Fruit fly (Drosophila melanogaster) whole organism, embryonic: ENCODE measurements around the gene Hnf4.

Source experiments
- Antp ChIP-seq: fragments of 200-800 bp; sonication (Bioruptor generic); optimal IDR thresholded peaks from 3 replicates; lab custom pipeline; 2016; ENCODE audit warnings: missing biosample characterization, missing genetic modification characterization
- CG1024 ChIP-seq: fragments of 200-800 bp; sonication (Bioruptor generic); IDR thresholded peaks from 2 replicates; pipeline ENCODE4 v1.3.6; 2022; ENCODE audit warnings: missing biosample characterization, missing genetic modification characterization
- CG10267 ChIP-seq: fragments of 200-800 bp; sonication (Bioruptor generic); optimal IDR thresholded peaks from 2 replicates; lab custom pipeline; 2018; ENCODE audit warnings: missing biosample characterization, mild to moderate bottlenecking, missing genetic modification characterization, moderate library complexity
- CG12155 ChIP-seq: fragments of 200-800 bp; sonication (Bioruptor generic); optimal IDR thresholded peaks from 3 replicates; lab custom pipeline; 2016; ENCODE audit warnings: missing biosample characterization, missing genetic modification characterization
- CG15601 ChIP-seq: fragments of 200-800 bp; sonication (Bioruptor generic); optimal IDR thresholded peaks from 3 replicates; lab custom pipeline; 2019; ENCODE audit warnings: missing biosample characterization, mild to moderate bottlenecking, missing genetic modification characterization, moderate library complexity
- CG17186 ChIP-seq: fragments of 200-800 bp; sonication (Bioruptor generic); optimal IDR thresholded peaks from 3 replicates; lab custom pipeline; 2017; ENCODE audit warnings: missing biosample characterization, missing genetic modification reagents, missing genetic modification characterization
- CG17361 ChIP-seq: fragments of 200-800 bp; sonication (Bioruptor generic); IDR thresholded peaks from 3 replicates; pipeline ENCODE4 v1.3.6; 2022; ENCODE audit warnings: missing biosample characterization, missing genetic modification characterization
- CG2116 ChIP-seq: fragments of 200-800 bp; sonication (Bioruptor generic); optimal IDR thresholded peaks from 3 replicates; lab custom pipeline; 2018; ENCODE audit warnings: missing biosample characterization, mild to moderate bottlenecking, missing genetic modification characterization
- CG2129 ChIP-seq: fragments of 200-800 bp; sonication (Bioruptor generic); IDR thresholded peaks from 2 replicates; pipeline ENCODE4 v1.3.6; 2022; ENCODE audit warnings: missing biosample characterization, missing genetic modification characterization; ENCODE audit not compliant: partially characterized antibody
- CG34224 ChIP-seq: fragments of 200-800 bp; sonication (Bioruptor generic); IDR thresholded peaks from 3 replicates; pipeline ENCODE4 v1.3.6; 2022; ENCODE audit warnings: missing biosample characterization, missing genetic modification characterization; ENCODE audit not compliant: partially characterized antibody
- CG42726 ChIP-seq: fragments of 200-800 bp; sonication (Bioruptor generic); IDR thresholded peaks from 2 replicates; pipeline ENCODE4 v1.3.6; 2022; ENCODE audit warnings: missing biosample characterization, missing genetic modification characterization; ENCODE audit not compliant: partially characterized antibody
- CG5245 ChIP-seq: fragments of 200-800 bp; sonication (Bioruptor generic); optimal IDR thresholded peaks from 3 replicates; lab custom pipeline; 2016; ENCODE audit warnings: missing biosample characterization, missing genetic modification characterization
- CG6689 ChIP-seq: fragments of 200-800 bp; sonication (Bioruptor generic); IDR thresholded peaks from 2 replicates; pipeline ENCODE4 v1.3.6; 2022; ENCODE audit warnings: missing biosample characterization, missing genetic modification characterization
- CG7556 ChIP-seq: fragments of 200-800 bp; sonication (Bioruptor generic); optimal IDR thresholded peaks from 2 replicates; lab custom pipeline; 2017; ENCODE audit warnings: missing biosample characterization, mild to moderate bottlenecking, missing genetic modification characterization
- CG8478 ChIP-seq: fragments of >200 bp; optimal IDR thresholded peaks from 2 replicates; lab custom pipeline; 2018
- CG8944 ChIP-seq: fragments of 200-800 bp; sonication (Bioruptor generic); optimal IDR thresholded peaks from 3 replicates; lab custom pipeline; 2016; ENCODE audit warnings: missing biosample characterization, missing genetic modification characterization
- CG9932 ChIP-seq: fragments of 200-800 bp; sonication (Bioruptor generic); IDR thresholded peaks from 2 replicates; pipeline ENCODE4 v1.3.6; 2022; ENCODE audit warnings: missing biosample characterization, missing genetic modification characterization
- Dek ChIP-seq: fragments of 200-800 bp; sonication (Bioruptor generic); optimal IDR thresholded peaks from 3 replicates; lab custom pipeline; 2019; ENCODE audit warnings: missing biosample characterization, mild to moderate bottlenecking, missing genetic modification characterization, moderate library complexity
- Dp ChIP-seq: fragments of 200-800 bp; sonication (Bioruptor generic); optimal IDR thresholded peaks from 2 replicates; lab custom pipeline; 2018; ENCODE audit warnings: missing biosample characterization, mild to moderate bottlenecking, missing genetic modification characterization, moderate library complexity
- Dref ChIP-seq: fragments of 200-800 bp; sonication (Bioruptor generic); IDR thresholded peaks from 2 replicates; pipeline ENCODE4 v1.3.6; 2022; ENCODE audit warnings: missing biosample characterization, missing genetic modification characterization
- E2f2 ChIP-seq: fragments of 200-800 bp; sonication (Bioruptor generic); IDR thresholded peaks from 2 replicates; pipeline ENCODE4 v1.3.6; 2022; ENCODE audit warnings: missing biosample characterization, missing genetic modification characterization
- HLH4C ChIP-seq: fragments of 200-800 bp; sonication (Bioruptor generic); IDR thresholded peaks from 3 replicates; pipeline ENCODE4 v1.3.6; 2022; ENCODE audit warnings: missing biosample characterization, missing genetic modification characterization; ENCODE audit not compliant: partially characterized antibody
- Hey ChIP-seq: fragments of 200-800 bp; sonication (Bioruptor generic); optimal IDR thresholded peaks from 3 replicates; lab custom pipeline; 2018; ENCODE audit warnings: missing biosample characterization, mild to moderate bottlenecking, missing genetic modification characterization
- HmgZ ChIP-seq: fragments of 200-800 bp; sonication (Bioruptor generic); optimal IDR thresholded peaks from 2 replicates; lab custom pipeline; 2018; ENCODE audit warnings: missing biosample characterization, mild to moderate bottlenecking, missing genetic modification characterization
- Lhr ChIP-seq: fragments of 200-800 bp; sonication (Bioruptor generic); optimal IDR thresholded peaks from 3 replicates; lab custom pipeline; 2017; ENCODE audit warnings: mild to moderate bottlenecking, missing biosample characterization, missing genetic modification reagents, missing genetic modification characterization
- Lim3 ChIP-seq: fragments of 200-800 bp; sonication (Bioruptor generic); IDR thresholded peaks from 2 replicates; pipeline ENCODE4 v1.3.6; 2022; ENCODE audit warnings: missing biosample characterization, missing genetic modification characterization
- Nf-YC ChIP-seq: fragments of 200-800 bp; optimal IDR thresholded peaks from 3 replicates; lab custom pipeline; 2019; ENCODE audit warnings: missing biosample characterization, mild to moderate bottlenecking, missing genetic modification characterization, moderate library complexity
- Pdp1 ChIP-seq, 2 experiments: fragments of 200-800 bp; sonication (Bioruptor generic); optimal IDR thresholded peaks; 3 replicates each; lab custom pipeline; 2016; ENCODE audit warnings: missing biosample characterization in 2 of 2, missing genetic modification characterization in 2 of 2, mild to moderate bottlenecking in 1 of 2, moderate library complexity in 1 of 2
- Sry-β ChIP-seq: fragments of 200-800 bp; sonication (Bioruptor generic); optimal IDR thresholded peaks from 2 replicates; lab custom pipeline; 2018; ENCODE audit warnings: missing biosample characterization, mild to moderate bottlenecking, missing genetic modification characterization, moderate library complexity
- YL-1 ChIP-seq: fragments of 200-800 bp; sonication (Bioruptor generic); optimal IDR thresholded peaks from 3 replicates; lab custom pipeline; 2017; ENCODE audit warnings: missing biosample characterization, mild to moderate bottlenecking, missing genetic modification characterization
- abd-A ChIP-seq: fragments of 200-800 bp; sonication (Bioruptor generic); optimal IDR thresholded peaks from 3 replicates; lab custom pipeline; 2019; ENCODE audit warnings: missing biosample characterization, mild to moderate bottlenecking, missing genetic modification characterization, moderate library complexity
- ato ChIP-seq: fragments of 200-800 bp; sonication (Bioruptor generic); IDR thresholded peaks from 2 replicates; pipeline ENCODE4 v1.3.6; 2022; ENCODE audit warnings: missing biosample characterization, missing genetic modification characterization; ENCODE audit not compliant: partially characterized antibody
- bsh ChIP-seq, 2 experiments: fragments of 200-800 bp; sonication (Bioruptor generic); optimal IDR thresholded peaks; 2 replicates each; lab custom pipeline; 2017 to 2018; ENCODE audit warnings: mild to moderate bottlenecking in 2 of 2, missing biosample characterization in 2 of 2, missing genetic modification characterization in 2 of 2, moderate library complexity in 1 of 2
- caup ChIP-seq: fragments of 200-800 bp; sonication (Bioruptor generic); optimal IDR thresholded peaks from 3 replicates; lab custom pipeline; 2017; ENCODE audit warnings: missing biosample characterization, mild to moderate bottlenecking, missing genetic modification characterization, moderate library complexity; ENCODE audit not compliant: severe bottlenecking
- dimm ChIP-seq: fragments of 200-800 bp; sonication (Bioruptor generic); IDR thresholded peaks from 2 replicates; pipeline ENCODE4 v1.3.6; 2022; ENCODE audit warnings: missing biosample characterization, missing genetic modification characterization
- eve ChIP-seq, 2 experiments: fragments of >200 bp; optimal IDR thresholded peaks; 2 replicates each; lab custom pipeline; 2017; ENCODE audit warnings: missing biosample characterization in 2 of 2, missing genetic modification characterization in 2 of 2
- fd3F ChIP-seq: fragments of 200-800 bp; sonication (Bioruptor generic); optimal IDR thresholded peaks from 2 replicates; lab custom pipeline; 2018; ENCODE audit warnings: missing biosample characterization, mild to moderate bottlenecking, missing genetic modification characterization, moderate library complexity
- grau ChIP-seq: fragments of 200-800 bp; optimal IDR thresholded peaks from 3 replicates; lab custom pipeline; 2019; ENCODE audit warnings: missing biosample characterization, mild to moderate bottlenecking, missing genetic modification characterization, moderate library complexity
- insv ChIP-seq, 2 experiments: fragments of 200-800 bp; sonication (Bioruptor generic); optimal IDR thresholded peaks; 3 replicates each; lab custom pipeline; 2016 to 2018; ENCODE audit warnings: missing biosample characterization in 2 of 2, missing genetic modification characterization in 2 of 2
- kni ChIP-seq: fragments of 200-800 bp; sonication (Bioruptor generic); optimal IDR thresholded peaks from 3 replicates; lab custom pipeline; 2017; ENCODE audit warnings: mild to moderate bottlenecking, missing biosample characterization, missing genetic modification reagents, missing genetic modification characterization
- pzg ChIP-seq: fragments of 200-800 bp; sonication (Bioruptor generic); optimal IDR thresholded peaks from 3 replicates; lab custom pipeline; 2018; ENCODE audit warnings: missing biosample characterization, mild to moderate bottlenecking, missing genetic modification characterization, moderate library complexity
- slbo ChIP-seq: fragments of 200-800 bp; sonication (Bioruptor generic); IDR thresholded peaks from 2 replicates; pipeline ENCODE4 v1.3.6; 2022; ENCODE audit warnings: missing biosample characterization, missing genetic modification characterization
- trem ChIP-seq: fragments of 200-800 bp; optimal IDR thresholded peaks from 3 replicates; lab custom pipeline; 2019; ENCODE audit warnings: missing biosample characterization, mild to moderate bottlenecking, missing genetic modification characterization, moderate library complexity
- usp ChIP-seq: fragments of >200 bp; optimal IDR thresholded peaks from 2 replicates; lab custom pipeline; 2017; ENCODE audit warnings: missing biosample characterization, missing genetic modification characterization
- wek ChIP-seq: fragments of 200-800 bp; sonication (Bioruptor generic); optimal IDR thresholded peaks from 3 replicates; lab custom pipeline; 2018; ENCODE audit warnings: missing biosample characterization, mild to moderate bottlenecking, missing genetic modification characterization, moderate library complexity
- yki ChIP-seq: fragments of >200 bp; optimal IDR thresholded peaks from 3 replicates; lab custom pipeline; 2018
- zf30C ChIP-seq: fragments of 200-800 bp; sonication (Bioruptor generic); optimal IDR thresholded peaks from 3 replicates; lab custom pipeline; 2018; ENCODE audit warnings: missing biosample characterization, mild to moderate bottlenecking, missing genetic modification characterization
- zfh1 ChIP-seq: fragments of 200-800 bp; sonication (Bioruptor generic); IDR thresholded peaks from 3 replicates; pipeline ENCODE4 v1.3.6; 2022; ENCODE audit warnings: missing biosample characterization, missing genetic modification characterization

Hnf4 gene

DNA sequence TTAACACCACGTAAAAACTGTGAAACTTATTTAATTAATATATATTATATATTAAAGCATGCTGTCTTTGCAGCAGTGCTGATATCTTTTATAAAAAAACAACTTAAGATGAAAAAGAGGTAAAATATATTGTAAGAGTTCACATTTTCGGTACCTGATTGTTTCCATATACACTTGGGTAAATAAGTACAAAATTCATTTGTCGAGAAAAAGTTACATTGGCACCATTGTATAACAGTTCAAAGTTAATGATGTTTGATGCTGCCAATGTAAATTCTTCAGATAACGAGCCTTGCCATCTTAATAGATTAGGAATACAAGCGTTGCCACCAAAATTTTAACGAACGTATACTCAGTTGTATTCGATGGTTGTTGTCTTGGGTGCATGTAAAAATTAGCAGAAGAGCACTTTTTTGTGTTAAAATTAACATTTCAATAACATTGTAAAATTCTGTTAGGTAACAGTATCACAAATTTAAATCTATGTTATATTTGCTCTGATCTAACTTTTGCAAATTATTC, 31.4 kb upstream of the Hnf4 start (continued):
- no peak for TF ChIP-seq caup
- peak; percentile 54 for TF ChIP-seq Lhr
- peak; percentile 43 for TF ChIP-seq CG17186 (GFP tag; lab: Kevin White, UChicago)
- TF ChIP-seq usp (GFP tag; lab: Kevin White, UChicago) = no peak
- peak; percentile 9 for TF ChIP-seq Dp
- TF ChIP-seq E2f2 (GFP tag; lab: Robert Waterston, UW) = 0 out of 2 replicates have a peak, but pooled peaks have one; percentile 20
- TF ChIP-seq insv (GFP tag; optimal IDR thresholded peaks at IDR 0.05; lab: Kevin White, UChicago) = peak in 1 of 2 experiments; percentile 2
- peak; percentile 9 for TF ChIP-seq HmgZ (tag; lab: Kevin White, UChicago)
- TF ChIP-seq zf30C = peak; percentile 34
- TF ChIP-seq CG42726 (GFP tag; lab: Robert Waterston, UW) = peak; percentile 39; the same call in 1 of the 2 replicates
- peak; percentile 23 for TF ChIP-seq Nf-YC (tag; lab: Kevin White, UChicago)
- peak; percentile 38 for TF ChIP-seq CG2116 (GFP tag; lab: Kevin White, UChicago)
- peak in 1 of 2 experiments; percentile 7 for TF ChIP-seq Pdp1 (GFP tag; optimal IDR thresholded peaks at IDR 0.05; lab: Kevin White, UChicago)
- no peak for TF ChIP-seq CG5245 (GFP tag; lab: Kevin White, UChicago)
- peak; percentile 12 for TF ChIP-seq CG10267 (tag; lab: Kevin White, UChicago)
- TF ChIP-seq CG2129 = no peak
- no peak for TF ChIP-seq CG34224 (GFP tag; lab: Robert Waterston, UW)
- TF ChIP-seq pzg (GFP tag; lab: Kevin White, UChicago) = peak; percentile 42
- 0 out of 2 replicates have a peak, but pooled peaks have one; percentile 14 for TF ChIP-seq slbo (GFP tag; lab: Robert Waterston, UW)
- peak; percentile 29 for TF ChIP-seq CG15601 (tag; lab: Kevin White, UChicago)
- TF ChIP-seq trem = peak; percentile 30
- peak; percentile 81 for TF ChIP-seq Sry-β (GFP tag; lab: Kevin White, UChicago)
- no peak for TF ChIP-seq CG9932 (GFP tag; lab: Robert Waterston, UW)
- no peak for TF ChIP-seq ato (GFP tag; lab: Robert Waterston, UW)
- TF ChIP-seq grau (tag; lab: Kevin White, UChicago) = peak; percentile 1

dm6 chr2L:8739984-8740756, 30.8 kb upstream of the Hnf4 start, which contains the start of gene raw:
raw (minus strand) TSS chr2L:8740660.
- TF ChIP-seq CG7556 (no peak), CG1024 (no peak), Sry-β (GFP tag; lab: Kevin White, UChicago) (no peak), CG17361 (GFP tag; lab: Robert Waterston, UW) (no peak), CG12155 (GFP tag; lab: Kevin White, UChicago) (no peak), eve (GFP tag; optimal IDR thresholded peaks at IDR 0.05; lab: Kevin White, UChicago) (peak in 1 of 2 experiments; percentile 79), Antp (GFP tag; lab: Kevin White, UChicago) (no peak), Dref (GFP tag; lab: Robert Waterston, UW) (no peak), kni (GFP tag; lab: Kevin White, UChicago) (peak; percentile 77), CG6689 (GFP tag; lab: Robert Waterston, UW) (no peak), HLH4C (no peak), Lim3 (GFP tag; lab: Robert Waterston, UW) (no peak), CG8478 (no peak), YL-1 (peak; percentile 16), yki (lab: Kevin White, UChicago) (no peak), Hey (tag; lab: Kevin White, UChicago) (peak; percentile 39), abd-A (peak; percentile 86), zfh1 (no peak), wek (peak; percentile 8), dimm (GFP tag; lab: Robert Waterston, UW) (no peak), Dek (tag; lab: Kevin White, UChicago) (no peak), CG8944 (GFP tag; lab: Kevin White, UChicago) (no peak), bsh (GFP tag; optimal IDR thresholded peaks at IDR 0.05; lab: Kevin White, UChicago) (no peak), fd3F (GFP tag; lab: Kevin White, UChicago) (no peak)
